Worm (Caenorhabditis elegans) whole organism, L3 larva: ENCODE results near the gene C27A2.7.

ENCODE experiments used
- R02D3.7 ChIP-seq: fragments of 150-350 bp; optimal IDR thresholded peaks from 2 replicates; lab custom pipeline; 2014; ENCODE audit warnings: missing biosample characterization, missing genetic modification characterization
- zag-1 ChIP-seq: fragments of 150-350 bp; optimal IDR thresholded peaks from 2 replicates; lab custom pipeline; 2014; ENCODE audit warnings: missing biosample characterization, missing genetic modification characterization

ce11 chrII:5067927-5068326 is 3.2 kb downstream of the C27A2.7 start, which contains the start of gene C27A2.8:
- TF ChIP-seq zag-1, result no peak
- TF ChIP-seq R02D3.7 (tag; lab: Kevin White, UChicago), result no peak
